Fruit fly (Drosophila melanogaster): ENCODE results near the gene hep.

The hep gene

dm6 chrX:13087333-13087828, 2.9 kb downstream of the hep start (continued):
- peak; percentile 47; the same call in 1 of the 2 replicates for TF ChIP-seq slbo (GFP tag; IDR thresholded peaks at IDR 0.05)
- TF ChIP-seq CG3281 (GFP tag; optimal IDR thresholded peaks at IDR 0.05) = no peak
- TF ChIP-seq sc (optimal IDR thresholded peaks at IDR 0.05) = no peak
- TF ChIP-seq sc (GFP tag; optimal IDR thresholded peaks at IDR 0.05) = no peak
- no peak for TF ChIP-seq CG17568 (GFP tag; optimal IDR thresholded peaks at IDR 0.05)
- no peak for TF ChIP-seq hbn (GFP tag; IDR thresholded peaks at IDR 0.05; ENCODE audit: partially characterized antibody)
- TF ChIP-seq ERR (GFP tag; optimal IDR thresholded peaks at IDR 0.05) = no peak
- no peak for TF ChIP-seq CG16813 (GFP tag; IDR thresholded peaks at IDR 0.05; ENCODE audit: partially characterized antibody)
- TF ChIP-seq ro (GFP tag; IDR thresholded peaks at IDR 0.05) = no peak
- TF ChIP-seq ind (GFP tag; optimal IDR thresholded peaks at IDR 0.05) = no peak
- TF ChIP-seq Optix (GFP tag; IDR thresholded peaks at IDR 0.05) = no peak
- TF ChIP-seq ase (GFP tag; IDR thresholded peaks at IDR 0.05) = no peak
- no peak for TF ChIP-seq CG9215 (GFP tag; IDR thresholded peaks at IDR 0.05)
- peak; percentile 2 for TF ChIP-seq lbe (GFP tag; optimal IDR thresholded peaks at IDR 0.05)
- TF ChIP-seq CG1529 (GFP tag; optimal IDR thresholded peaks at IDR 0.05) = no peak
- TF ChIP-seq CG5245 (GFP tag; optimal IDR thresholded peaks at IDR 0.05) = no peak
- no peak for TF ChIP-seq Asciz (GFP tag; optimal IDR thresholded peaks at IDR 0.05)
- TF ChIP-seq ap (GFP tag; IDR thresholded peaks at IDR 0.05) = no peak

DNA sequence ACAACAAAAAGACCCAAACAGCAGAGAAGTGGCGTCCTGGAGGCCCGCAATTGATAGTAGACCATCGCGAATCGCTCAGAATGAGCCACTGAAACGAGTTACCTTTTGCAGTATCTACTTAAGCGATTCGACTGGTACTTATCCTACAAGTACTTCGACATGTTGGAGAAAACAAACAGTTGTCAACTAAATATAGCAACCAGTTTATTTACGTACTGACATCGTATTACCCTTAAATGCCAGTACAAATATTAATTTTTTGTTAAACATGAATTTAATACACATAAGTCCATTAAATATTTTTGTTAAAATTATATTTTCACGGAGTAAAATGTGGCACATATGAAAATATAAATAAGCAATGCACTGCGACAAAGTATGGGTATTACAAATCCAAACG, 35.0 kb downstream of the hep start, which contains the start of gene CG12715:
Gene CG12715 (minus strand): TSS at position 101 of the 400 bp plus-strand sequence.
- no peak for TF ChIP-seq CG10267 (tag; optimal IDR thresholded peaks at IDR 0.05)
- TF ChIP-seq dmrt99B (tag; optimal IDR thresholded peaks at IDR 0.05) = no peak
- TF ChIP-seq danr (GFP tag; IDR thresholded peaks at IDR 0.05) = no peak
- TF ChIP-seq Kr (GFP tag; optimal IDR thresholded peaks at IDR 0.05) = no peak

Measured in whole organism, embryonic.